Fruit fly (Drosophila melanogaster): ENCODE results near the gene CG1468.

CG1468 gene

dm6 chrX:9911751-9912150 is 33.5 kb downstream of the CG1468 start (continued):
- no peak for TF ChIP-seq CG6791 (GFP tag; IDR thresholded peaks at IDR 0.05; ENCODE audit: partially characterized antibody)
- TF ChIP-seq trem (tag; optimal IDR thresholded peaks at IDR 0.05): peak; percentile 12
- no peak for TF ChIP-seq E2f1 (GFP tag; IDR thresholded peaks at IDR 0.05)
- no peak for TF ChIP-seq Fer3 (tag; optimal IDR thresholded peaks at IDR 0.05)
- no peak for TF ChIP-seq CG6254 (GFP tag; optimal IDR thresholded peaks at IDR 0.05)
- peak; percentile 13; the same call in 1 of the 2 replicates for TF ChIP-seq E2f2 (GFP tag; IDR thresholded peaks at IDR 0.05)
- TF ChIP-seq CG13424 (tag; optimal IDR thresholded peaks at IDR 0.05): peak; percentile 38
- TF ChIP-seq CG1529 (GFP tag; optimal IDR thresholded peaks at IDR 0.05): peak; percentile 11
- no peak for TF ChIP-seq CG9609 (GFP tag; optimal IDR thresholded peaks at IDR 0.05)
- no peak for TF ChIP-seq Optix (GFP tag; IDR thresholded peaks at IDR 0.05)
- no peak for TF ChIP-seq CG13123 (GFP tag; optimal IDR thresholded peaks at IDR 0.05)
- 0 out of 2 replicates have a peak, but pooled peaks have one; percentile 22 for TF ChIP-seq CG1024 (GFP tag; IDR thresholded peaks at IDR 0.05)
- TF ChIP-seq schlank (tag; optimal IDR thresholded peaks at IDR 0.05): no peak
- no peak for TF ChIP-seq usp (GFP tag; optimal IDR thresholded peaks at IDR 0.05)
- TF ChIP-seq Atf6 (GFP tag; IDR thresholded peaks at IDR 0.05): no peak
- TF ChIP-seq CG8089 (GFP tag; optimal IDR thresholded peaks at IDR 0.05): no peak
- TF ChIP-seq psq (GFP tag; optimal IDR thresholded peaks at IDR 0.05): no peak
- no peak for TF ChIP-seq D (optimal IDR thresholded peaks at IDR 0.05)
- TF ChIP-seq D (GFP tag; optimal IDR thresholded peaks at IDR 0.05): peak; percentile 33
- TF ChIP-seq CG2202 (tag; optimal IDR thresholded peaks at IDR 0.05): no peak
- no peak for TF ChIP-seq gsb (GFP tag; IDR thresholded peaks at IDR 0.05)
- TF ChIP-seq CG12942 (GFP tag; optimal IDR thresholded peaks at IDR 0.05): no peak
- TF ChIP-seq her (GFP tag; optimal IDR thresholded peaks at IDR 0.05): no peak
- TF ChIP-seq nmo (GFP tag; optimal IDR thresholded peaks at IDR 0.05): peak; percentile 62
- TF ChIP-seq Hr51 (GFP tag; optimal IDR thresholded peaks at IDR 0.05): peak in 1 of 2 experiments; percentile 27
- TF ChIP-seq cato (GFP tag; optimal IDR thresholded peaks at IDR 0.05; ENCODE audit: borderline replicate concordance): no peak
- no peak for TF ChIP-seq HLHmδ (GFP tag; optimal IDR thresholded peaks at IDR 0.05)
- peak; percentile 70; the same call in 2 of the 3 replicates for TF ChIP-seq ci (GFP tag; IDR thresholded peaks at IDR 0.05)
- no peak for TF ChIP-seq HmgZ (tag; optimal IDR thresholded peaks at IDR 0.05)
- TF ChIP-seq CG10565 (GFP tag; optimal IDR thresholded peaks at IDR 0.05): no peak
- no peak for TF ChIP-seq NC2β (GFP tag; optimal IDR thresholded peaks at IDR 0.05)
- TF ChIP-seq CG3995 (GFP tag; optimal IDR thresholded peaks at IDR 0.05): no peak
- no peak for TF ChIP-seq CG34422 (GFP tag; IDR thresholded peaks at IDR 0.05)
- 0 out of 2 replicates have a peak, but pooled peaks have one; percentile 26 for TF ChIP-seq CG14667 (GFP tag; IDR thresholded peaks at IDR 0.05)
- TF ChIP-seq Opbp (GFP tag; IDR thresholded peaks at IDR 0.05; ENCODE audit: partially characterized antibody): no peak
- TF ChIP-seq CG11504 (tag; optimal IDR thresholded peaks at IDR 0.05): peak; percentile 68
- no peak for TF ChIP-seq CG1832 (GFP tag; optimal IDR thresholded peaks at IDR 0.05)
- peak; percentile 61 for TF ChIP-seq gem (tag; optimal IDR thresholded peaks at IDR 0.05)
- no peak for TF ChIP-seq CG1233 (GFP tag; optimal IDR thresholded peaks at IDR 0.05)
- TF ChIP-seq nerfin-1 (tag; optimal IDR thresholded peaks at IDR 0.05): peak; percentile 8
- no peak for TF ChIP-seq dati (GFP tag; IDR thresholded peaks at IDR 0.05)
- TF ChIP-seq CG11398 (GFP tag; optimal IDR thresholded peaks at IDR 0.05): no peak
- TF ChIP-seq NK7.1 (GFP tag; optimal IDR thresholded peaks at IDR 0.05): no peak
- no peak for TF ChIP-seq zf30C (GFP tag; optimal IDR thresholded peaks at IDR 0.05)
- TF ChIP-seq phol (tag; optimal IDR thresholded peaks at IDR 0.05): peak; percentile 42
- no peak for TF ChIP-seq CG7271 (tag; optimal IDR thresholded peaks at IDR 0.05)
- peak; percentile 21 for TF ChIP-seq Oli (tag; optimal IDR thresholded peaks at IDR 0.05)
- no peak for TF ChIP-seq NFAT (GFP tag; IDR thresholded peaks at IDR 0.05)
- TF ChIP-seq Sox102F (GFP tag; optimal IDR thresholded peaks at IDR 0.05): peak; percentile 69
- peak; percentile 34 for TF ChIP-seq PHDP (tag; optimal IDR thresholded peaks at IDR 0.05)
- TF ChIP-seq grau (tag; optimal IDR thresholded peaks at IDR 0.05): peak; percentile 5
